Fruit fly (Drosophila melanogaster): Measurements from ENCODE around the gene 2mit.

dm6 chr3R:13072052-13072451 lies 83.4 kb downstream of the 2mit start:
- no peak for TF ChIP-seq rn (GFP tag; IDR thresholded peaks at IDR 0.05)
- TF ChIP-seq CG8159 (tag; optimal IDR thresholded peaks at IDR 0.05): no peak
- no peak for TF ChIP-seq CG12605 (GFP tag; IDR thresholded peaks at IDR 0.05)
- TF ChIP-seq CG15710 (tag; optimal IDR thresholded peaks at IDR 0.05): no peak
- no peak for TF ChIP-seq CG34367 (tag; optimal IDR thresholded peaks at IDR 0.05)

Measured in whole organism, pupa.